Worm (Caenorhabditis elegans): ENCODE results near the gene F11C1.4.

Gene F11C1.4

ce11 chrX:12940811-12941210, 36.1 kb upstream of the F11C1.4 start, which contains the start of gene gmap-3:
Gene gmap-3, minus strand, starts transcription at chrX:12940958.
- TF ChIP-seq ahr-1 (tag; optimal IDR thresholded peaks at IDR 0.05) (no peak), odd-2 (tag; optimal IDR thresholded peaks at IDR 0.05) (no peak), unc-86 (tag; optimal IDR thresholded peaks at IDR 0.05) (no peak), Y22D7AL.16 (tag; optimal IDR thresholded peaks at IDR 0.05) (no peak)

ce11 chrX:12942296-12942695, 34.6 kb upstream of the F11C1.4 start:
- TF ChIP-seq odd-2 (tag; optimal IDR thresholded peaks at IDR 0.05) (no peak), sdc-2 (tag; optimal IDR thresholded peaks at IDR 0.05) (no peak), ceh-48 (tag; optimal IDR thresholded peaks at IDR 0.05) (no peak), ceh-14 (tag; optimal IDR thresholded peaks at IDR 0.05) (no peak), nhr-232 (tag; optimal IDR thresholded peaks at IDR 0.05) (no peak), ceh-34 (tag; optimal IDR thresholded peaks at IDR 0.05) (no peak), pat-9 (tag; optimal IDR thresholded peaks at IDR 0.05) (no peak), ceh-45 (GFP tag; IDR thresholded peaks at IDR 0.05) (no peak), mec-3 (tag; optimal IDR thresholded peaks at IDR 0.05; ENCODE audit: borderline replicate concordance) (no peak)

ce11 chrX:12943166-12943565, 33.7 kb upstream of the F11C1.4 start, which contains the start of gene gmap-2:
Gene gmap-2, minus strand, starts transcription at chrX:12943266.
- TF ChIP-seq unc-42 (tag; optimal IDR thresholded peaks at IDR 0.05) (no peak), zip-5 (tag; optimal IDR thresholded peaks at IDR 0.05) (no peak), lim-6 (tag; optimal IDR thresholded peaks at IDR 0.05) (no peak), ahr-1 (tag; optimal IDR thresholded peaks at IDR 0.05) (no peak), sox-4 (tag; optimal IDR thresholded peaks at IDR 0.05) (no peak), pat-9 (tag; optimal IDR thresholded peaks at IDR 0.05) (no peak), pros-1 (tag; optimal IDR thresholded peaks at IDR 0.05) (no peak), fkh-10 (GFP tag; optimal IDR thresholded peaks at IDR 0.05) (no peak), mec-3 (tag; optimal IDR thresholded peaks at IDR 0.05; ENCODE audit: borderline replicate concordance) (no peak), ceh-31 (tag; optimal IDR thresholded peaks at IDR 0.05) (no peak), dmd-4 (tag; optimal IDR thresholded peaks at IDR 0.05; ENCODE audit: borderline replicate concordance) (no peak), gmeb-2 (tag; optimal IDR thresholded peaks at IDR 0.05) (no peak)

- TF ChIP-seq hlh-6 (tag; optimal IDR thresholded peaks at IDR 0.05) (no peak), npax-4 (tag; optimal IDR thresholded peaks at IDR 0.05) (no peak), ttx-3 (tag; optimal IDR thresholded peaks at IDR 0.05) (no peak), tbx-7 (tag; optimal IDR thresholded peaks at IDR 0.05) (no peak), unc-55 (GFP tag; optimal IDR thresholded peaks at IDR 0.05) (no peak)
These were observed 32.2 kb upstream of the F11C1.4 start for ce11 chrX:12944661-12945060.

- no peak for TF ChIP-seq ttx-3 (tag; optimal IDR thresholded peaks at IDR 0.05)
- no peak for TF ChIP-seq ama-1 (optimal IDR thresholded peaks at IDR 0.05)
- no peak for TF ChIP-seq elt-2 (tag; optimal IDR thresholded peaks at IDR 0.05)
- TF ChIP-seq ztf-16 (tag; optimal IDR thresholded peaks at IDR 0.05), result no peak
- TF ChIP-seq ceh-18 (tag; optimal IDR thresholded peaks at IDR 0.05), result no peak
- TF ChIP-seq sdc-2 (tag; optimal IDR thresholded peaks at IDR 0.05), result no peak
- TF ChIP-seq nhr-11 (tag; optimal IDR thresholded peaks at IDR 0.05), result no peak
- TF ChIP-seq fax-1 (tag; optimal IDR thresholded peaks at IDR 0.05), result no peak
These were observed 30.3 kb upstream of the F11C1.4 start, which contains the start of gene C05E7.3 for ce11 chrX:12946533-12946932. Gene C05E7.3, minus strand, starts transcription at chrX:12946633.

- TF ChIP-seq unc-55 (GFP tag; optimal IDR thresholded peaks at IDR 0.05), result no peak
- no peak for TF ChIP-seq sox-2 (GFP tag; IDR thresholded peaks at IDR 0.05)
These were observed 25.7 kb upstream of the F11C1.4 start for ce11 chrX:12951175-12951574.
